Worm (Caenorhabditis elegans): ENCODE measurements around the gene W06H8.6.

Gene W06H8.6

ce11 chrV:6240735-6241134 is 13.9 kb upstream of the W06H8.6 start (continued):
- no peak for TF ChIP-seq lin-26 (GFP tag; IDR thresholded peaks at IDR 0.05)
- no peak for TF ChIP-seq attf-6 (GFP tag; IDR thresholded peaks at IDR 0.05)
- peak in 1 of 2 experiments; percentile 36 for TF ChIP-seq let-607 (tag; optimal IDR thresholded peaks at IDR 0.05)
- peak; percentile 21 for TF ChIP-seq madf-10 (tag; optimal IDR thresholded peaks at IDR 0.05)
- peak; percentile 15 for TF ChIP-seq ztf-22 (GFP tag; optimal IDR thresholded peaks at IDR 0.05)

- TF ChIP-seq lin-40 (tag; optimal IDR thresholded peaks at IDR 0.05) (peak; percentile 62), nfya-1 (tag; optimal IDR thresholded peaks at IDR 0.05; ENCODE audit: borderline replicate concordance, insufficient read depth) (no peak), bed-1 (GFP tag; IDR thresholded peaks at IDR 0.05) (no peak), K11D2.4 (GFP tag; IDR thresholded peaks at IDR 0.05) (no peak), nhr-80 (tag; optimal IDR thresholded peaks at IDR 0.05) (peak; percentile 55), F49E8.2 (tag; optimal IDR thresholded peaks at IDR 0.05; ENCODE audit: insufficient read depth) (no peak), ceh-40 (GFP tag; IDR thresholded peaks at IDR 0.05) (no peak), C06A6.2 (GFP tag; conservative IDR thresholded peaks at IDR 0.05) (0 out of 2 replicates have a peak, but pooled peaks have one; percentile 10), snpc-3.4 (tag; optimal IDR thresholded peaks at IDR 0.05) (no peak), ztf-26 (tag; optimal IDR thresholded peaks at IDR 0.05) (peak; percentile 26), ekl-4 (GFP tag; IDR thresholded peaks at IDR 0.05) (no peak), ceh-79 (tag; optimal IDR thresholded peaks at IDR 0.05) (no peak), lag-1 (GFP tag; IDR thresholded peaks at IDR 0.05) (no peak), snpc-1.3 (tag; optimal IDR thresholded peaks at IDR 0.05; ENCODE audit: insufficient read depth) (no peak), ceh-58 (GFP tag; IDR thresholded peaks at IDR 0.05) (no peak), cebp-2 (GFP tag; IDR thresholded peaks at IDR 0.05) (no peak), mxl-1 (tag; optimal IDR thresholded peaks at IDR 0.05) (no peak)
Observed at ce11 chrV:6239855-6240254, 13.0 kb upstream of the W06H8.6 start.

ce11 chrV:6238347-6238746 is 11.5 kb upstream of the W06H8.6 start:
- peak; percentile 74 for TF ChIP-seq C06A6.2 (GFP tag; conservative IDR thresholded peaks at IDR 0.05)
- no peak for TF ChIP-seq efl-1 (GFP tag; optimal IDR thresholded peaks at IDR 0.05)
- TF ChIP-seq chd-7 (tag; optimal IDR thresholded peaks at IDR 0.05), result peak; percentile 15
- TF ChIP-seq aptf-3 (GFP tag; IDR thresholded peaks at IDR 0.05), result no peak
- TF ChIP-seq cebp-1 (GFP tag; IDR thresholded peaks at IDR 0.05), result no peak
- no peak for TF ChIP-seq cebp-1 (tag; optimal IDR thresholded peaks at IDR 0.05)
- no peak for TF ChIP-seq sdz-38 (tag; optimal IDR thresholded peaks at IDR 0.05)
- TF ChIP-seq ccch-3 (GFP tag; optimal IDR thresholded peaks at IDR 0.05), result no peak
- TF ChIP-seq ceh-27 (GFP tag; optimal IDR thresholded peaks at IDR 0.05), result no peak
- TF ChIP-seq hlh-26 (GFP tag; conservative IDR thresholded peaks at IDR 0.05), result no peak
- TF ChIP-seq hrde-1 (tag; optimal IDR thresholded peaks at IDR 0.05; ENCODE audit: borderline replicate concordance), result no peak
- TF ChIP-seq ceh-91 (GFP tag; IDR thresholded peaks at IDR 0.05), result no peak
- peak; percentile 75; the same call in 1 of the 2 replicates for TF ChIP-seq K11D2.4 (GFP tag; IDR thresholded peaks at IDR 0.05)
- peak; percentile 23 for TF ChIP-seq die-1 (tag; optimal IDR thresholded peaks at IDR 0.05)
- TF ChIP-seq F10E7.11 (tag; optimal IDR thresholded peaks at IDR 0.05), result no peak
- peak; percentile 69; the same call in 1 of the 2 replicates for TF ChIP-seq lin-26 (GFP tag; IDR thresholded peaks at IDR 0.05)
- peak; percentile 88 for TF ChIP-seq somi-1 (GFP tag; optimal IDR thresholded peaks at IDR 0.05)
- peak; percentile 55 for TF ChIP-seq lin-40 (tag; optimal IDR thresholded peaks at IDR 0.05)
- no peak for TF ChIP-seq attf-5 (GFP tag; optimal IDR thresholded peaks at IDR 0.05)
- TF ChIP-seq mxl-1 (tag; optimal IDR thresholded peaks at IDR 0.05), result no peak
- TF ChIP-seq let-607 (tag; optimal IDR thresholded peaks at IDR 0.05), result no peak
- no peak for TF ChIP-seq lir-1 (GFP tag; conservative IDR thresholded peaks at IDR 0.05)
- TF ChIP-seq ztf-26 (tag; optimal IDR thresholded peaks at IDR 0.05), result peak; percentile 60

All from whole organism, young adult.